Fruit fly (Drosophila melanogaster) whole organism, embryonic: ENCODE results near the gene mRpL15.
A peak's percentile ranks its signal among the peaks of the same experiment; 100 is the strongest.

Experiments
- Awh ChIP-seq: fragments of 200-800 bp; sonication (Bioruptor generic); IDR thresholded peaks from 2 replicates; pipeline ENCODE4, ENCODE4 v1.3.6; 2022; ENCODE audit warnings: missing biosample characterization, missing genetic modification characterization
- BEAF-32 ChIP-seq: fragments of 200-800 bp; sonication (Bioruptor generic); optimal IDR thresholded peaks from 3 replicates; lab custom pipeline; 2017; ENCODE audit warnings: missing biosample characterization, missing genetic modification characterization, mild to moderate bottlenecking, moderate library complexity, missing genetic modification reagents
- CG10267 ChIP-seq: fragments of 200-800 bp; sonication (Bioruptor generic); optimal IDR thresholded peaks from 2 replicates; lab custom pipeline; 2018; ENCODE audit warnings: missing biosample characterization, mild to moderate bottlenecking, missing genetic modification characterization, moderate library complexity
- CG11504 ChIP-seq: fragments of 200-800 bp; sonication (Bioruptor generic); optimal IDR thresholded peaks from 3 replicates; lab custom pipeline; 2019; ENCODE audit warnings: missing biosample characterization, mild to moderate bottlenecking, missing genetic modification characterization, moderate library complexity
- CG12071 ChIP-seq: fragments of 200-800 bp; sonication (Bioruptor generic); optimal IDR thresholded peaks from 3 replicates; lab custom pipeline; 2018; ENCODE audit warnings: missing biosample characterization, mild to moderate bottlenecking, missing genetic modification characterization
- CG12104 ChIP-seq: fragments of 200-800 bp; sonication (Bioruptor generic); optimal IDR thresholded peaks from 3 replicates; lab custom pipeline; 2016; ENCODE audit warnings: missing biosample characterization, missing genetic modification characterization
- CG13424 ChIP-seq: fragments of 200-800 bp; sonication (Bioruptor generic); optimal IDR thresholded peaks from 2 replicates; lab custom pipeline; 2019; ENCODE audit warnings: missing biosample characterization, mild to moderate bottlenecking, missing genetic modification characterization, moderate library complexity
- CG13775 ChIP-seq: fragments of 200-800 bp; sonication (Bioruptor generic); optimal IDR thresholded peaks from 3 replicates; lab custom pipeline; 2017; ENCODE audit warnings: missing biosample characterization, mild to moderate bottlenecking, missing genetic modification characterization
- CG14050 ChIP-seq: fragments of 200-800 bp; sonication (Bioruptor generic); IDR thresholded peaks from 3 replicates; pipeline ENCODE4 v1.3.6; 2022; ENCODE audit warnings: missing biosample characterization, missing genetic modification characterization
- CG15514 ChIP-seq: fragments of 200-800 bp; sonication (Bioruptor generic); optimal IDR thresholded peaks from 3 replicates; lab custom pipeline; 2017; ENCODE audit warnings: missing biosample characterization, missing genetic modification characterization, mild to moderate bottlenecking, moderate library complexity, missing genetic modification reagents
- CG31441 ChIP-seq: fragments of 200-800 bp; sonication (Bioruptor generic); IDR thresholded peaks from 2 replicates; pipeline ENCODE4 v1.3.6; 2022; ENCODE audit warnings: missing biosample characterization, missing genetic modification characterization
- CG3163 ChIP-seq: fragments of 200-800 bp; sonication (Bioruptor generic); optimal IDR thresholded peaks from 3 replicates; lab custom pipeline; 2016; ENCODE audit warnings: missing biosample characterization, missing genetic modification characterization
- CG42726 ChIP-seq: fragments of 200-800 bp; sonication (Bioruptor generic); IDR thresholded peaks from 2 replicates; pipeline ENCODE4 v1.3.6; 2022; ENCODE audit warnings: missing biosample characterization, missing genetic modification characterization; ENCODE audit not compliant: partially characterized antibody
- CG4424 ChIP-seq: fragments of 200-800 bp; sonication (Bioruptor generic); optimal IDR thresholded peaks from 3 replicates; lab custom pipeline; 2016; ENCODE audit warnings: missing biosample characterization, missing genetic modification characterization
- CG4854 ChIP-seq: fragments of 200-800 bp; sonication (Bioruptor generic); optimal IDR thresholded peaks from 2 replicates; lab custom pipeline; 2016; ENCODE audit warnings: missing biosample characterization, missing genetic modification characterization, inconsistent platforms
- CG6813 ChIP-seq: fragments of 200-800 bp; sonication (Bioruptor generic); optimal IDR thresholded peaks from 2 replicates; lab custom pipeline; 2017; ENCODE audit warnings: missing biosample characterization, missing genetic modification characterization, mild to moderate bottlenecking, moderate library complexity, missing genetic modification reagents
- CG6854 ChIP-seq: fragments of 200-800 bp; sonication (Bioruptor generic); optimal IDR thresholded peaks from 3 replicates; lab custom pipeline; 2017; ENCODE audit warnings: missing biosample characterization, mild to moderate bottlenecking, missing genetic modification characterization
- CG7745 ChIP-seq: fragments of 200-800 bp; sonication (Bioruptor generic); optimal IDR thresholded peaks from 2 replicates; lab custom pipeline; 2018; ENCODE audit warnings: missing biosample characterization, mild to moderate bottlenecking, missing genetic modification characterization, moderate library complexity
- CkIIα-i1 ChIP-seq: fragments of 200-800 bp; sonication (Bioruptor generic); IDR thresholded peaks from 2 replicates; pipeline ENCODE4 v1.3.6; 2022; ENCODE audit warnings: missing biosample characterization, missing genetic modification characterization
- Dip2 ChIP-seq: fragments of 200-800 bp; sonication (Bioruptor generic); IDR thresholded peaks from 2 replicates; pipeline ENCODE4 v1.3.6; 2022; ENCODE audit warnings: missing biosample characterization, missing genetic modification characterization
- Gsc ChIP-seq: fragments of 200-800 bp; sonication (Bioruptor generic); IDR thresholded peaks from 2 replicates; pipeline ENCODE4 v1.3.6; 2022; ENCODE audit warnings: missing biosample characterization, missing genetic modification characterization
- Gug ChIP-seq: fragments of 200-800 bp; sonication (Bioruptor generic); IDR thresholded peaks from 4 replicates; pipeline ENCODE4 v1.3.6; 2022; ENCODE audit warnings: missing biosample characterization, missing genetic modification characterization
- H15 ChIP-seq: fragments of 200-800 bp; sonication (Bioruptor generic); IDR thresholded peaks from 3 replicates; pipeline ENCODE4 v1.3.6; 2022; ENCODE audit warnings: missing biosample characterization, missing genetic modification characterization
- MESR4 ChIP-seq: fragments of 200-800 bp; sonication (Bioruptor generic); optimal IDR thresholded peaks from 2 replicates; lab custom pipeline; 2018; ENCODE audit warnings: missing biosample characterization, mild to moderate bottlenecking, missing genetic modification characterization, moderate library complexity
- Mes4 ChIP-seq: fragments of 200-800 bp; sonication (Bioruptor generic); optimal IDR thresholded peaks from 2 replicates; lab custom pipeline; 2016; ENCODE audit warnings: missing biosample characterization, missing genetic modification characterization
- Pdp1 ChIP-seq, 2 experiments: fragments of 200-800 bp; sonication (Bioruptor generic); optimal IDR thresholded peaks; 3 replicates each; lab custom pipeline; 2016; ENCODE audit warnings: missing biosample characterization in 2 of 2, missing genetic modification characterization in 2 of 2, mild to moderate bottlenecking in 1 of 2, moderate library complexity in 1 of 2
- Spps ChIP-seq: fragments of 200-800 bp; sonication (Bioruptor generic); optimal IDR thresholded peaks from 2 replicates; lab custom pipeline; 2018; ENCODE audit warnings: missing biosample characterization, mild to moderate bottlenecking, missing genetic modification characterization
- Sry-δ ChIP-seq: fragments of 200-800 bp; sonication (Bioruptor generic); optimal IDR thresholded peaks from 2 replicates; lab custom pipeline; 2016; ENCODE audit warnings: missing biosample characterization, missing genetic modification characterization
- Ssrp ChIP-seq: fragments of 200-800 bp; sonication (Bioruptor generic); optimal IDR thresholded peaks from 2 replicates; lab custom pipeline; 2018; ENCODE audit warnings: missing biosample characterization, mild to moderate bottlenecking, missing genetic modification characterization, moderate library complexity
- Vsx1 ChIP-seq: fragments of 200-800 bp; sonication (Bioruptor generic); optimal IDR thresholded peaks from 2 replicates; lab custom pipeline; 2017; ENCODE audit warnings: missing biosample characterization, mild to moderate bottlenecking, missing genetic modification characterization, missing genetic modification reagents
- bowl ChIP-seq: fragments of 200-800 bp; sonication (Bioruptor generic); IDR thresholded peaks from 2 replicates; pipeline ENCODE4 v1.3.6; 2022; ENCODE audit warnings: missing biosample characterization, missing genetic modification characterization
- cas ChIP-seq: fragments of 200-800 bp; sonication (Bioruptor generic); IDR thresholded peaks from 2 replicates; pipeline ENCODE4 v1.3.6; 2022; ENCODE audit warnings: missing biosample characterization, missing genetic modification characterization
- crc ChIP-seq: fragments of 200-800 bp; sonication (Bioruptor generic); optimal IDR thresholded peaks from 2 replicates; lab custom pipeline; 2016; ENCODE audit warnings: missing biosample characterization, missing genetic modification characterization
- da ChIP-seq: fragments of 200-800 bp; sonication (Bioruptor generic); optimal IDR thresholded peaks from 2 replicates; lab custom pipeline; 2016; ENCODE audit warnings: missing biosample characterization, missing genetic modification characterization
- dan ChIP-seq: fragments of 200-800 bp; sonication (Bioruptor generic); IDR thresholded peaks from 2 replicates; pipeline ENCODE4 v1.3.6; 2022; ENCODE audit warnings: missing biosample characterization, missing genetic modification characterization
- grn ChIP-seq: fragments of 200-800 bp; sonication (Bioruptor generic); optimal IDR thresholded peaks from 3 replicates; lab custom pipeline; 2017; ENCODE audit warnings: missing biosample characterization, missing genetic modification characterization
- gsb ChIP-seq: fragments of 200-800 bp; sonication (Bioruptor generic); IDR thresholded peaks from 2 replicates; pipeline ENCODE4 v1.3.6; 2022; ENCODE audit warnings: missing biosample characterization, missing genetic modification characterization
- gt ChIP-seq: fragments of 200-800 bp; sonication (Bioruptor generic); IDR thresholded peaks from 2 replicates; pipeline ENCODE4 v1.3.6; 2022; ENCODE audit warnings: missing biosample characterization, missing genetic modification characterization
- jing ChIP-seq: fragments of 200-800 bp; sonication (Bioruptor generic); optimal IDR thresholded peaks from 2 replicates; lab custom pipeline; 2018; ENCODE audit warnings: missing biosample characterization, mild to moderate bottlenecking, missing genetic modification characterization
- klu ChIP-seq: fragments of 200-800 bp; sonication (Bioruptor generic); IDR thresholded peaks from 2 replicates; pipeline ENCODE4 v1.3.6; 2022; ENCODE audit warnings: missing biosample characterization, missing genetic modification characterization
- nerfin-2 ChIP-seq: fragments of 200-800 bp; sonication (Bioruptor generic); IDR thresholded peaks from 2 replicates; pipeline ENCODE4 v1.3.6; 2022; ENCODE audit warnings: missing biosample characterization, missing genetic modification characterization; ENCODE audit not compliant: partially characterized antibody
- pan ChIP-seq, 4 experiments: fragments of >200 bp in 3 of 4; fragments of 200-800 bp in 1 of 4; sonication (Bioruptor generic) in 1 of 4; optimal IDR thresholded peaks in 3 of 4; IDR thresholded peaks in 1 of 4; 2 replicates each; pipeline versions ENCODE4 v1.3.6 to Lab custom; 2017 to 2022; ENCODE audit warnings: missing biosample characterization in 2 of 4, missing genetic modification characterization in 2 of 4, mixed read lengths in 1 of 4
- peb ChIP-seq: fragments of 200-800 bp; sonication (Bioruptor generic); IDR thresholded peaks from 2 replicates; pipeline ENCODE4 v1.3.6; 2022; ENCODE audit warnings: missing biosample characterization, missing genetic modification characterization
- pros ChIP-seq: fragments of 200-800 bp; sonication (Bioruptor generic); optimal IDR thresholded peaks from 3 replicates; lab custom pipeline; 2019; ENCODE audit warnings: missing biosample characterization, mild to moderate bottlenecking, missing genetic modification characterization, moderate library complexity
- row ChIP-seq: fragments of 200-800 bp; sonication (Bioruptor generic); IDR thresholded peaks from 3 replicates; pipeline ENCODE4 v1.3.6; 2022; ENCODE audit warnings: missing biosample characterization, missing genetic modification characterization
- scrt ChIP-seq: fragments of 200-800 bp; sonication (Bioruptor generic); optimal IDR thresholded peaks from 2 replicates; lab custom pipeline; 2018; ENCODE audit warnings: missing biosample characterization, mild to moderate bottlenecking, missing genetic modification characterization, moderate library complexity
- sens ChIP-seq: fragments of 200-800 bp; sonication (Bioruptor generic); peaks from one replicate; lab custom pipeline; 2016; ENCODE audit warnings: missing biosample characterization, missing genetic modification characterization
- slp2 ChIP-seq: fragments of 200-800 bp; sonication (Bioruptor generic); optimal IDR thresholded peaks from 2 replicates; lab custom pipeline; 2016; ENCODE audit warnings: missing biosample characterization, missing genetic modification characterization
- so ChIP-seq: fragments of 200-800 bp; sonication (Bioruptor generic); IDR thresholded peaks from 3 replicates; pipeline ENCODE4 v1.3.6; 2022; ENCODE audit warnings: missing biosample characterization, missing genetic modification characterization
- vnd ChIP-seq: fragments of 200-800 bp; sonication (Bioruptor generic); IDR thresholded peaks from 3 replicates; pipeline ENCODE4 v1.3.6; 2022; ENCODE audit warnings: missing biosample characterization, missing genetic modification characterization; ENCODE audit not compliant: partially characterized antibody

mRpL15 gene

DNA sequence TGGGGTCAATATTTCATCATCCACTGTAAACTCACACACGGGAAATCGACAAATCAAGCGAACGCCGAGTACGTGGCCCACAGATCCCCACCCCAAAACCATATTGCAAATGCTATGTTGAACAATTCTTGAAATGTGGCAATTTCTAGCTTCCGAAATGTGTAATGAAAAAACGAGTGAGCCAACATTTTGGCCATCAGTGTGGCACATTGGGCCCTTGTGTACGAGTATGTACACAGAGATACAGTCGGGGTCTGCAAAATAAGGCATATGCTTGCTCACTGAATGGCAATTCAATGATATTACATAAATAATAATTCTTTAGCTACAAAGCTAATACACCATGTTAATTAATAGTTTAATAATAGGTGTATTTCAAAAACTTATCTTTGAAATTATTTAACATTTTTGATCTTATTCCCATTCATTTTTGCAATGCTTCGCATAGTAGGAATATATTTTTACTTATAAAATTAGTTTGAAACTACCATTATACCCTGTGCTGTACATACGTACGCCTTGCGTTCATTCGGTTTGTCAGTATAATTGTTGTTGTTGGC, 36.4 kb downstream of the mRpL15 start (continued):
- TF ChIP-seq CG11504 (tag; lab: Kevin White, UChicago) (peak; percentile 91), CG7745 (no peak), CG15514 (GFP tag; lab: Kevin White, UChicago) (peak; percentile 78), jing (peak; percentile 77), sens (GFP tag; lab: Kevin White, UChicago) (peak; percentile 95), MESR4 (GFP tag; lab: Kevin White, UChicago) (peak; percentile 12), vnd (GFP tag; lab: Robert Waterston, UW) (no peak), Dip2 (GFP tag; lab: Robert Waterston, UW) (no peak), CG4854 (GFP tag; lab: Kevin White, UChicago) (peak; percentile 75), slp2 (GFP tag; lab: Kevin White, UChicago) (peak; percentile 73), CG13775 (GFP tag; lab: Kevin White, UChicago) (peak; percentile 87), Ssrp (tag; lab: Kevin White, UChicago) (peak; percentile 83), peb (peak; percentile 68), nerfin-2 (GFP tag; lab: Robert Waterston, UW) (no peak), Awh (peak; percentile 84), crc (peak; percentile 69), klu (peak; percentile 82), Sry-δ (GFP tag; lab: Kevin White, UChicago) (peak; percentile 31), Spps (tag; lab: Kevin White, UChicago) (peak; percentile 48), gsb (GFP tag; lab: Robert Waterston, UW) (peak; percentile 87), so (GFP tag; lab: Robert Waterston, UW) (peak; percentile 73), H15 (GFP tag; lab: Robert Waterston, UW) (peak; percentile 77), gt (GFP tag; lab: Robert Waterston, UW) (peak; percentile 53; the same call in 1 of the 2 replicates), pros (GFP tag; lab: Kevin White, UChicago) (no peak), CG10267 (peak; percentile 79), CG31441 (GFP tag; lab: Robert Waterston, UW) (peak; percentile 93), CG6813 (GFP tag; lab: Kevin White, UChicago) (peak; percentile 69), bowl (GFP tag; lab: Robert Waterston, UW) (peak; percentile 68), dan (no peak), CG12104 (peak; percentile 83), cas (GFP tag; lab: Robert Waterston, UW) (peak; percentile 78), row (GFP tag; lab: Robert Waterston, UW) (peak; percentile 94), grn (GFP tag; lab: Kevin White, UChicago) (no peak), da (peak; percentile 56), Mes4 (GFP tag; lab: Kevin White, UChicago) (peak; percentile 62), scrt (GFP tag; lab: Kevin White, UChicago) (peak; percentile 73), CkIIα-i1 (GFP tag; lab: Robert Waterston, UW) (no peak), Gug (GFP tag; lab: Robert Waterston, UW) (peak; percentile 87), CG12071 (GFP tag; lab: Kevin White, UChicago) (peak; percentile 77), CG4424 (peak; percentile 87), CG42726 (GFP tag; lab: Robert Waterston, UW) (no peak), Gsc (GFP tag; lab: Robert Waterston, UW) (no peak), Pdp1 (GFP tag; optimal IDR thresholded peaks at IDR 0.05; lab: Kevin White, UChicago) (peak; percentile 81 to 88), CG6854 (GFP tag; lab: Kevin White, UChicago) (peak; percentile 66), BEAF-32 (GFP tag; lab: Kevin White, UChicago) (no peak), CG14050 (GFP tag; lab: Robert Waterston, UW) (peak; percentile 76), pan (optimal IDR thresholded peaks at IDR 0.05; lab: Kevin White, UChicago) (no peak), pan (GFP tag; optimal IDR thresholded peaks at IDR 0.05 in 1 of 2, IDR thresholded peaks at IDR 0.05 in 1 of 2) (peak in 1 of 2 experiments; percentile 89), CG3163 (GFP tag; lab: Kevin White, UChicago) (peak; percentile 50), CG13424 (tag; lab: Kevin White, UChicago) (peak; percentile 94), Vsx1 (GFP tag; lab: Kevin White, UChicago) (peak; percentile 68)
